Worm (Caenorhabditis elegans) whole organism, L3 larva: Measurements from ENCODE around the gene ugt-62.

Experiments
- R02D3.7 ChIP-seq: fragments of 150-350 bp; optimal IDR thresholded peaks from 2 replicates; lab custom pipeline; 2014; ENCODE audit warnings: missing biosample characterization, missing genetic modification characterization
- ZK546.5 ChIP-seq: sonication (generic microtip); optimal IDR thresholded peaks from 2 replicates; lab custom pipeline; 2017; ENCODE audit warnings: missing biosample characterization, missing genetic modification characterization
- ama-1 ChIP-seq: fragments of 150-350 bp; optimal IDR thresholded peaks from 2 replicates; lab custom pipeline; 2018
- ceh-28 ChIP-seq: fragments of 150-350 bp; optimal IDR thresholded peaks from 2 replicates; lab custom pipeline; 2014; ENCODE audit warnings: missing biosample characterization, missing genetic modification reagents, missing genetic modification characterization
- ceh-82 ChIP-seq: fragments of 150-350 bp; optimal IDR thresholded peaks from 2 replicates; lab custom pipeline; 2014; ENCODE audit warnings: missing biosample characterization, missing genetic modification characterization
- ceh-9 ChIP-seq: sonication (generic microtip); optimal IDR thresholded peaks from 2 replicates; lab custom pipeline; 2018; ENCODE audit warnings: missing biosample characterization, missing genetic modification characterization
- daf-12 ChIP-seq: fragments of 150-350 bp; optimal IDR thresholded peaks from 2 replicates; lab custom pipeline; 2014; ENCODE audit warnings: missing biosample characterization, missing genetic modification reagents, missing genetic modification characterization
- egl-27 ChIP-seq: sonication (generic microtip); optimal IDR thresholded peaks from 4 replicates; lab custom pipeline; 2017; ENCODE audit warnings: missing biosample characterization, missing genetic modification reagents, missing genetic modification characterization
- egl-5 ChIP-seq: fragments of 150-350 bp; optimal IDR thresholded peaks from 2 replicates; lab custom pipeline; 2017; ENCODE audit warnings: missing biosample characterization, missing genetic modification reagents, missing genetic modification characterization, inconsistent platforms
- elt-1 ChIP-seq: fragments of 150-350 bp; optimal IDR thresholded peaks from 2 replicates; lab custom pipeline; 2014; ENCODE audit warnings: missing biosample characterization, missing genetic modification characterization
- elt-2 ChIP-seq: sonication (generic microtip); optimal IDR thresholded peaks from 2 replicates; lab custom pipeline; 2016; ENCODE audit warnings: missing genetic modification reagents, mild to moderate bottlenecking, missing genetic modification characterization, missing compliant biosample characterization
- elt-3 ChIP-seq, 3 experiments: fragments of 150-350 bp in 1 of 3; sonication (generic microtip) in 2 of 3; optimal IDR thresholded peaks; 2 replicates in 2 of 3; 4 replicates in 1 of 3; lab custom pipeline; 2014 to 2017; ENCODE audit warnings: missing biosample characterization in 3 of 3, missing genetic modification characterization in 3 of 3
- eor-1 ChIP-seq, 2 experiments: fragments of 150-350 bp; optimal IDR thresholded peaks; 2 replicates each; lab custom pipeline; 2014 to 2018; ENCODE audit warnings: missing biosample characterization in 2 of 2, missing genetic modification characterization in 2 of 2
- fkh-10 ChIP-seq: sonication (generic microtip); optimal IDR thresholded peaks from 2 replicates; lab custom pipeline; 2017; ENCODE audit warnings: missing biosample characterization, missing genetic modification reagents, missing genetic modification characterization
- fkh-2 ChIP-seq: fragments of 150-350 bp; optimal IDR thresholded peaks from 2 replicates; lab custom pipeline; 2014; ENCODE audit warnings: missing biosample characterization, missing genetic modification reagents, missing genetic modification characterization
- fos-1 ChIP-seq: fragments of 150-350 bp; optimal IDR thresholded peaks from 2 replicates; lab custom pipeline; 2014; ENCODE audit warnings: missing biosample characterization, missing genetic modification characterization
- hmg-11 ChIP-seq: sonication (generic microtip); optimal IDR thresholded peaks from 2 replicates; lab custom pipeline; 2016; ENCODE audit warnings: missing genetic modification characterization, missing compliant biosample characterization
- jun-1 ChIP-seq: fragments of 150-350 bp; optimal IDR thresholded peaks from 2 replicates; lab custom pipeline; 2014; ENCODE audit warnings: missing biosample characterization, missing genetic modification reagents, missing genetic modification characterization
- lin-15B ChIP-seq: fragments of 150-350 bp; optimal IDR thresholded peaks from 2 replicates; lab custom pipeline; 2014; ENCODE audit warnings: missing biosample characterization, missing genetic modification characterization
- lin-39 ChIP-seq: fragments of 150-350 bp; optimal IDR thresholded peaks from 2 replicates; lab custom pipeline; 2018; ENCODE audit warnings: missing biosample characterization, missing genetic modification reagents, missing genetic modification characterization
- lsy-12 ChIP-seq: sonication (generic microtip); optimal IDR thresholded peaks from 2 replicates; lab custom pipeline; 2016; ENCODE audit warnings: mild to moderate bottlenecking, missing genetic modification characterization, missing compliant biosample characterization
- mdl-1 ChIP-seq: fragments of 150-350 bp; optimal IDR thresholded peaks from 2 replicates; lab custom pipeline; 2014; ENCODE audit warnings: missing biosample characterization, missing genetic modification characterization
- mml-1 ChIP-seq: fragments of 150-350 bp; sonication (generic microtip); optimal IDR thresholded peaks from 3 replicates; lab custom pipeline; 2014; ENCODE audit warnings: missing biosample characterization, missing genetic modification characterization
- nfya-1 ChIP-seq: sonication (generic microtip); optimal IDR thresholded peaks from 2 replicates; lab custom pipeline; 2017; ENCODE audit warnings: missing genetic modification characterization, mild to moderate bottlenecking, missing compliant biosample characterization, antibody characterized with exemption, moderate library complexity; ENCODE audit not compliant: insufficient read depth
- nhr-11 ChIP-seq: fragments of 150-350 bp; optimal IDR thresholded peaks from 2 replicates; lab custom pipeline; 2014; ENCODE audit warnings: missing biosample characterization, missing genetic modification characterization
- nhr-12 ChIP-seq: fragments of 150-350 bp; optimal IDR thresholded peaks from 2 replicates; lab custom pipeline; 2014; ENCODE audit warnings: missing biosample characterization, missing genetic modification characterization
- nhr-23 ChIP-seq: fragments of 150-350 bp; optimal IDR thresholded peaks from 2 replicates; lab custom pipeline; 2014; ENCODE audit warnings: missing biosample characterization, missing genetic modification reagents, missing genetic modification characterization
- nhr-237 ChIP-seq: fragments of 150-350 bp; optimal IDR thresholded peaks from 2 replicates; lab custom pipeline; 2014; ENCODE audit warnings: missing biosample characterization, missing genetic modification characterization
- nhr-25 ChIP-seq: sonication (generic microtip); optimal IDR thresholded peaks from 2 replicates; lab custom pipeline; 2017; ENCODE audit warnings: missing biosample characterization, missing genetic modification characterization
- nhr-28 ChIP-seq: fragments of 150-350 bp; optimal IDR thresholded peaks from 2 replicates; lab custom pipeline; 2014; ENCODE audit warnings: missing biosample characterization, missing genetic modification characterization
- nhr-43 ChIP-seq: sonication (generic microtip); optimal IDR thresholded peaks from 2 replicates; lab custom pipeline; 2016; ENCODE audit warnings: mild to moderate bottlenecking, missing genetic modification characterization, missing compliant biosample characterization; ENCODE audit not compliant: poor library complexity, severe bottlenecking
- nhr-67 ChIP-seq: fragments of 150-350 bp; optimal IDR thresholded peaks from 2 replicates; lab custom pipeline; 2014; ENCODE audit warnings: missing biosample characterization, missing genetic modification characterization
- nhr-76 ChIP-seq: fragments of 150-350 bp; sonication (generic microtip); optimal IDR thresholded peaks from 5 replicates; lab custom pipeline; 2014; ENCODE audit warnings: missing biosample characterization, missing genetic modification characterization
- nhr-77 ChIP-seq: fragments of 150-350 bp; optimal IDR thresholded peaks from 2 replicates; lab custom pipeline; 2014; ENCODE audit warnings: missing biosample characterization, missing genetic modification characterization
- pha-4 ChIP-seq: fragments of 150-350 bp; optimal IDR thresholded peaks from 2 replicates; lab custom pipeline; 2014; ENCODE audit warnings: missing biosample characterization, missing genetic modification reagents, missing genetic modification characterization
- pqm-1 ChIP-seq: fragments of 150-350 bp; optimal IDR thresholded peaks from 2 replicates; lab custom pipeline; 2017; ENCODE audit warnings: missing biosample characterization, missing genetic modification characterization, inconsistent platforms
- sea-2 ChIP-seq: fragments of 150-350 bp; sonication (generic microtip); optimal IDR thresholded peaks from 4 replicates; lab custom pipeline; 2014; ENCODE audit warnings: missing biosample characterization, missing genetic modification reagents, missing genetic modification characterization
- snpc-4 ChIP-seq: fragments of 150-350 bp; optimal IDR thresholded peaks from 2 replicates; lab custom pipeline; 2014; ENCODE audit warnings: missing biosample characterization, missing genetic modification characterization
- tbx-2 ChIP-seq: sonication (generic microtip); optimal IDR thresholded peaks from 2 replicates; lab custom pipeline; 2016; ENCODE audit warnings: mild to moderate bottlenecking, missing genetic modification characterization, missing compliant biosample characterization
- unc-39 ChIP-seq: sonication (generic microtip); optimal IDR thresholded peaks from 4 replicates; lab custom pipeline; 2017; ENCODE audit warnings: missing biosample characterization, missing genetic modification characterization
- unc-62 ChIP-seq: fragments of 150-350 bp; sonication (generic microtip); optimal IDR thresholded peaks from 4 replicates; lab custom pipeline; 2014; ENCODE audit warnings: missing biosample characterization, missing genetic modification reagents, missing genetic modification characterization
- zag-1 ChIP-seq: fragments of 150-350 bp; optimal IDR thresholded peaks from 2 replicates; lab custom pipeline; 2014; ENCODE audit warnings: missing biosample characterization, missing genetic modification characterization
- ztf-11 ChIP-seq: fragments of 150-350 bp; optimal IDR thresholded peaks from 2 replicates; lab custom pipeline; 2014; ENCODE audit warnings: missing biosample characterization, missing genetic modification characterization
- ztf-4 ChIP-seq: fragments of 150-350 bp; optimal IDR thresholded peaks from 2 replicates; lab custom pipeline; 2014; ENCODE audit warnings: missing biosample characterization, missing genetic modification characterization

ugt-62 gene

ce11 chrIII:4561286-4561685 is 20.9 kb upstream of the ugt-62 start:
- TF ChIP-seq pha-4 (tag; lab: Kevin White, UChicago) (peak; percentile 79), elt-2 (peak; percentile 26), pqm-1 (peak; percentile 14), fkh-10 (GFP tag; lab: Kevin White, UChicago) (no peak)

ce11 chrIII:4560393-4560890 is 20.0 kb upstream of the ugt-62 start:
- peak; percentile 32 for TF ChIP-seq lin-15B (tag; lab: Kevin White, UChicago)
- peak; percentile 83 for TF ChIP-seq ceh-28 (tag; lab: Kevin White, UChicago)
- peak; percentile 14 for TF ChIP-seq pqm-1
- no peak for TF ChIP-seq nhr-11 (tag; lab: Kevin White, UChicago)
- no peak for TF ChIP-seq nhr-67 (tag; lab: Kevin White, UChicago)
- TF ChIP-seq nhr-23, result peak; percentile 95
- TF ChIP-seq pha-4 (tag; lab: Kevin White, UChicago), result peak; percentile 83
- TF ChIP-seq nfya-1 (tag; lab: Kevin White, UChicago), result peak; percentile 94
- no peak for TF ChIP-seq nhr-76 (tag; lab: Kevin White, UChicago)
- peak; percentile 83 for TF ChIP-seq ama-1 (lab: Kevin White, UChicago)
- peak; percentile 72 for TF ChIP-seq lin-39 (tag; lab: Kevin White, UChicago)
- TF ChIP-seq fkh-2 (tag; lab: Kevin White, UChicago), result no peak
- peak; percentile 65 for TF ChIP-seq R02D3.7 (tag; lab: Kevin White, UChicago)
- TF ChIP-seq hmg-11 (tag; lab: Kevin White, UChicago), result peak; percentile 98
- no peak for TF ChIP-seq fkh-10 (GFP tag; lab: Kevin White, UChicago)
- no peak for TF ChIP-seq nhr-77 (tag; lab: Kevin White, UChicago)
- peak; percentile 89 for TF ChIP-seq sea-2
- TF ChIP-seq ztf-11 (tag; lab: Kevin White, UChicago), result no peak
- no peak for TF ChIP-seq ZK546.5 (tag; lab: Kevin White, UChicago)
- no peak for TF ChIP-seq egl-27 (tag; lab: Kevin White, UChicago)
- no peak for TF ChIP-seq daf-12
- TF ChIP-seq nhr-237 (tag; lab: Kevin White, UChicago), result no peak
- peak; percentile 11 for TF ChIP-seq mdl-1 (tag; lab: Kevin White, UChicago)
- TF ChIP-seq unc-39 (tag; lab: Kevin White, UChicago), result no peak
- TF ChIP-seq snpc-4 (tag; lab: Kevin White, UChicago), result peak; percentile 36
- TF ChIP-seq zag-1, result no peak
- no peak for TF ChIP-seq nhr-12 (tag; lab: Kevin White, UChicago)
- TF ChIP-seq tbx-2 (tag; lab: Kevin White, UChicago), result peak; percentile 34
- no peak for TF ChIP-seq ceh-9 (tag; lab: Kevin White, UChicago)
- TF ChIP-seq nhr-28 (tag; lab: Kevin White, UChicago), result no peak
- peak; percentile 75 for TF ChIP-seq unc-62
- TF ChIP-seq nhr-25 (tag; lab: Kevin White, UChicago), result peak; percentile 97
- TF ChIP-seq elt-1 (tag; lab: Kevin White, UChicago), result no peak
- TF ChIP-seq egl-5 (tag; lab: Kevin White, UChicago), result peak; percentile 90
- TF ChIP-seq lsy-12 (tag; lab: Kevin White, UChicago), result peak; percentile 81
- TF ChIP-seq fos-1 (tag; lab: Kevin White, UChicago), result no peak
- TF ChIP-seq elt-2, result peak; percentile 52
- peak; percentile 56 for TF ChIP-seq ztf-4 (tag; lab: Kevin White, UChicago)
- TF ChIP-seq eor-1 (tag; optimal IDR thresholded peaks at IDR 0.05; lab: Kevin White, UChicago), result no peak
- TF ChIP-seq ceh-82 (tag; lab: Kevin White, UChicago), result peak; percentile 63
- TF ChIP-seq mml-1 (tag; lab: Kevin White, UChicago), result no peak
- TF ChIP-seq nhr-43 (tag; lab: Kevin White, UChicago), result peak; percentile 69
- TF ChIP-seq jun-1 (tag; lab: Kevin White, UChicago), result peak; percentile 60
- TF ChIP-seq elt-3 (tag; optimal IDR thresholded peaks at IDR 0.05; lab: Kevin White, UChicago), result peak in 1 of 3 experiments; percentile 60
- TF ChIP-seq, all 47 proteins: peak for 24
